Worm (Caenorhabditis elegans) whole organism, late embryonic: ENCODE measurements around the gene nhr-172.

Source experiments
- C08G9.2 ChIP-seq: sonication (generic microtip); optimal IDR thresholded peaks from 2 replicates; lab custom pipeline; 2016; ENCODE audit warnings: mild to moderate bottlenecking, missing genetic modification characterization, moderate library complexity, missing compliant biosample characterization
- C38D4.7 ChIP-seq: fragments of 200-800 bp; sonication (Bioruptor generic); optimal IDR thresholded peaks from 2 replicates; lab custom pipeline; 2018; ENCODE audit warnings: mild to moderate bottlenecking, missing genetic modification characterization, moderate library complexity, missing compliant biosample characterization
- F13H6.1 ChIP-seq: sonication (generic microtip); optimal IDR thresholded peaks from 2 replicates; lab custom pipeline; 2016; ENCODE audit warnings: missing genetic modification characterization, missing compliant biosample characterization
- K02D7.2 ChIP-seq: sonication (generic microtip); optimal IDR thresholded peaks from 2 replicates; lab custom pipeline; 2017; ENCODE audit warnings: mild to moderate bottlenecking, missing genetic modification characterization, missing compliant biosample characterization
- ahr-1 ChIP-seq: sonication (generic microtip); optimal IDR thresholded peaks from 2 replicates; lab custom pipeline; 2016; ENCODE audit warnings: missing genetic modification characterization, missing compliant biosample characterization
- ama-1 ChIP-seq: fragments of 150-350 bp; optimal IDR thresholded peaks from 2 replicates; lab custom pipeline; 2014
- ceh-18 ChIP-seq: sonication (generic microtip); optimal IDR thresholded peaks from 2 replicates; lab custom pipeline; 2016; ENCODE audit warnings: missing genetic modification characterization, missing compliant biosample characterization
- ceh-2 ChIP-seq: sonication (generic microtip); optimal IDR thresholded peaks from 2 replicates; lab custom pipeline; 2016; ENCODE audit warnings: missing genotype, missing genetic modification characterization, missing compliant biosample characterization
- ceh-30 ChIP-seq: fragments of 150-350 bp; optimal IDR thresholded peaks from 2 replicates; lab custom pipeline; 2014; ENCODE audit warnings: missing biosample characterization, missing genetic modification characterization
- ceh-31 ChIP-seq: sonication (generic microtip); optimal IDR thresholded peaks from 2 replicates; lab custom pipeline; 2016; ENCODE audit warnings: missing genetic modification characterization, missing compliant biosample characterization
- ceh-34 ChIP-seq: sonication (generic microtip); optimal IDR thresholded peaks from 2 replicates; lab custom pipeline; 2016; ENCODE audit warnings: mild to moderate bottlenecking, missing genetic modification characterization, missing compliant biosample characterization
- ceh-6 ChIP-seq: fragments of 200-800 bp; sonication (Bioruptor generic); optimal IDR thresholded peaks from 2 replicates; lab custom pipeline; 2018; ENCODE audit warnings: mild to moderate bottlenecking, missing genetic modification characterization, missing compliant biosample characterization
- ceh-9 ChIP-seq: sonication (generic microtip); optimal IDR thresholded peaks from 2 replicates; lab custom pipeline; 2016; ENCODE audit warnings: mild to moderate bottlenecking, missing genetic modification characterization, inconsistent platforms, missing compliant biosample characterization
- che-1 ChIP-seq: sonication (generic microtip); optimal IDR thresholded peaks from 2 replicates; lab custom pipeline; 2016; ENCODE audit warnings: mild to moderate bottlenecking, missing genetic modification characterization, missing compliant biosample characterization
- dmd-4 ChIP-seq: sonication (generic microtip); optimal IDR thresholded peaks from 2 replicates; lab custom pipeline; 2016; ENCODE audit warnings: borderline replicate concordance, missing genetic modification characterization, missing compliant biosample characterization
- ets-4 ChIP-seq: sonication (generic microtip); optimal IDR thresholded peaks from 2 replicates; lab custom pipeline; 2016; ENCODE audit warnings: missing genetic modification characterization, missing compliant biosample characterization
- fax-1 ChIP-seq: sonication (generic microtip); optimal IDR thresholded peaks from 2 replicates; lab custom pipeline; 2016; ENCODE audit warnings: missing genotype, missing genetic modification characterization, missing compliant biosample characterization
- fkh-10 ChIP-seq: fragments of 150-350 bp; optimal IDR thresholded peaks from 2 replicates; lab custom pipeline; 2014; ENCODE audit warnings: missing biosample characterization, missing genetic modification reagents, missing genetic modification characterization
- hlh-13 ChIP-seq: fragments of 200-800 bp; sonication (Bioruptor generic); optimal IDR thresholded peaks from 2 replicates; lab custom pipeline; 2018; ENCODE audit warnings: mild to moderate bottlenecking, missing genetic modification characterization, missing compliant biosample characterization
- hlh-6 ChIP-seq: sonication (generic microtip); optimal IDR thresholded peaks from 2 replicates; lab custom pipeline; 2016; ENCODE audit warnings: missing genotype, missing genetic modification characterization, missing compliant biosample characterization
- hlh-8 ChIP-seq: sonication (generic microtip); optimal IDR thresholded peaks from 2 replicates; lab custom pipeline; 2016; ENCODE audit warnings: missing genotype, missing genetic modification characterization, missing compliant biosample characterization
- madf-2 ChIP-seq: sonication (generic microtip); optimal IDR thresholded peaks from 2 replicates; lab custom pipeline; 2017; ENCODE audit warnings: missing genetic modification characterization, missing compliant biosample characterization
- nfya-1 ChIP-seq: sonication (generic microtip); optimal IDR thresholded peaks from 2 replicates; lab custom pipeline; 2017; ENCODE audit warnings: missing genetic modification characterization, mild to moderate bottlenecking, missing compliant biosample characterization, antibody characterized with exemption, moderate library complexity
- nhr-232 ChIP-seq: sonication (generic microtip); optimal IDR thresholded peaks from 2 replicates; lab custom pipeline; 2016; ENCODE audit warnings: missing genetic modification characterization, missing compliant biosample characterization
- pag-3 ChIP-seq: sonication (generic microtip); optimal IDR thresholded peaks from 2 replicates; lab custom pipeline; 2016; ENCODE audit warnings: missing compliant biosample characterization, missing genetic modification characterization, borderline replicate concordance
- pax-1 ChIP-seq: fragments of 150-350 bp; optimal IDR thresholded peaks from 2 replicates; lab custom pipeline; 2014; ENCODE audit warnings: missing biosample characterization, missing genetic modification characterization
- pha-4 ChIP-seq: fragments of 150-350 bp; optimal IDR thresholded peaks from 2 replicates; lab custom pipeline; 2018; ENCODE audit warnings: missing biosample characterization, missing genetic modification reagents, missing genetic modification characterization
- pros-1 ChIP-seq: fragments of 150-350 bp; optimal IDR thresholded peaks from 2 replicates; lab custom pipeline; 2014; ENCODE audit warnings: missing biosample characterization, missing genetic modification reagents, missing genetic modification characterization
- ref-2 ChIP-seq: sonication (generic microtip); optimal IDR thresholded peaks from 2 replicates; lab custom pipeline; 2016; ENCODE audit warnings: missing genetic modification characterization, missing compliant biosample characterization
- rnt-1 ChIP-seq: sonication (generic microtip); optimal IDR thresholded peaks from 2 replicates; lab custom pipeline; 2016; ENCODE audit warnings: missing genetic modification characterization, missing compliant biosample characterization
- sdc-2 ChIP-seq: sonication (generic microtip); optimal IDR thresholded peaks from 2 replicates; lab custom pipeline; 2016; ENCODE audit warnings: missing genotype, missing genetic modification characterization, missing compliant biosample characterization
- sox-2 ChIP-seq: fragments of 200-800 bp; sonication (Bioruptor generic); IDR thresholded peaks from 2 replicates; pipeline ENCODE4 v1.3.6; 2022; ENCODE audit warnings: missing genetic modification reagents, missing genetic modification characterization, missing compliant biosample characterization
- sox-4 ChIP-seq: sonication (generic microtip); optimal IDR thresholded peaks from 2 replicates; lab custom pipeline; 2017; ENCODE audit warnings: mild to moderate bottlenecking, missing genetic modification characterization, inconsistent platforms, missing compliant biosample characterization
- tbx-2 ChIP-seq: sonication (generic microtip); optimal IDR thresholded peaks from 2 replicates; lab custom pipeline; 2016; ENCODE audit warnings: missing genetic modification characterization, missing compliant biosample characterization
- tbx-7 ChIP-seq: sonication (generic microtip); optimal IDR thresholded peaks from 2 replicates; lab custom pipeline; 2016; ENCODE audit warnings: missing genotype, missing genetic modification characterization, missing compliant biosample characterization
- unc-42 ChIP-seq: sonication (generic microtip); optimal IDR thresholded peaks from 2 replicates; lab custom pipeline; 2016; ENCODE audit warnings: missing genotype, missing genetic modification characterization, missing compliant biosample characterization
- unc-55 ChIP-seq: sonication (generic microtip); optimal IDR thresholded peaks from 2 replicates; lab custom pipeline; 2017; ENCODE audit warnings: missing biosample characterization, missing genetic modification reagents, missing genetic modification characterization
- unc-86 ChIP-seq: sonication (generic microtip); optimal IDR thresholded peaks from 2 replicates; lab custom pipeline; 2016; ENCODE audit warnings: missing genetic modification characterization, missing compliant biosample characterization

nhr-172 gene

ce11 chrV:7478404-7478803 is 30.4 kb upstream of the nhr-172 start, which contains the start of gene str-190:
str-190 (minus strand) TSS chrV:7478504.
- TF ChIP-seq ets-4 (tag; lab: Kevin White, UChicago) = no peak
- TF ChIP-seq K02D7.2 (tag; lab: Kevin White, UChicago) = no peak
- no peak for TF ChIP-seq tbx-2 (tag; lab: Kevin White, UChicago)
- no peak for TF ChIP-seq fax-1 (tag; lab: Kevin White, UChicago)
- TF ChIP-seq ahr-1 (tag; lab: Kevin White, UChicago) = no peak
- TF ChIP-seq ceh-18 (tag; lab: Kevin White, UChicago) = no peak

ce11 chrV:7480949-7481348 is 27.8 kb upstream of the nhr-172 start, which contains the start of gene C18B10.6:
C18B10.6 (minus strand) TSS chrV:7481049.
- TF ChIP-seq unc-42 (no peak), nfya-1 (no peak), tbx-7 (tag; lab: Kevin White, UChicago) (no peak), hlh-6 (tag; lab: Kevin White, UChicago) (no peak), sox-4 (tag; lab: Kevin White, UChicago) (no peak), pros-1 (tag; lab: Kevin White, UChicago) (no peak), hlh-8 (tag; lab: Kevin White, UChicago) (no peak), ceh-31 (tag; lab: Kevin White, UChicago) (no peak)

DNA sequence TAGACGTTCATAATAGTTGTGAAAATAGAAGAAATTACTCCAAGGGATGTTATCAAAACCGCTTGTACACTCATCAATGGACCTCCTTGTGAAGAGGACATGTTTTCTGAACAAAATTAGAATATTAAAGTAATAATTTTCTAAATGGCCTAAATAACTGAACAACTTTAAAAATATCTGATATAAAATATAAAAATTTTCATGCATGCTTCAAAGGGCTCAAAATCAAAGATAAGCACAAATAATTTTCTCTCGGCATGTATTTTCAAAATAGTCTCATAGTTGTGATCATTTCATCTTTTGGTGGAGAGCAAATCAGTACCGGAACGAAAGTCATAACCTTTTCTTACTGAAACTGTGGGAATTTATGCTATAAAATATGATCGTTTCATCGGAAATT is 23.8 kb upstream of the nhr-172 start, which contains the start of gene srbc-8:
Gene srbc-8 (minus strand): TSS at position 101 of the 400 bp plus-strand sequence.
- no peak for TF ChIP-seq K02D7.2 (tag; lab: Kevin White, UChicago)
- TF ChIP-seq ref-2 (tag; lab: Kevin White, UChicago) = no peak
- TF ChIP-seq pag-3 (tag; lab: Kevin White, UChicago) = no peak
- TF ChIP-seq F13H6.1 (tag; lab: Kevin White, UChicago) = no peak
- TF ChIP-seq rnt-1 (tag; lab: Kevin White, UChicago) = no peak
- TF ChIP-seq ceh-30 = no peak
- TF ChIP-seq ceh-9 (tag; lab: Kevin White, UChicago) = no peak
- no peak for TF ChIP-seq sdc-2 (tag; lab: Kevin White, UChicago)
- TF ChIP-seq unc-86 (tag; lab: Kevin White, UChicago) = no peak
- no peak for TF ChIP-seq hlh-6 (tag; lab: Kevin White, UChicago)
- TF ChIP-seq fkh-10 (GFP tag; lab: Kevin White, UChicago) = no peak
- TF ChIP-seq ceh-34 (tag; lab: Kevin White, UChicago) = no peak
- no peak for TF ChIP-seq pax-1 (tag; lab: Kevin White, UChicago)
- no peak for TF ChIP-seq dmd-4 (tag; lab: Kevin White, UChicago)
- TF ChIP-seq pha-4 (tag; lab: Kevin White, UChicago) = no peak
- TF ChIP-seq fax-1 (tag; lab: Kevin White, UChicago) = no peak
- TF ChIP-seq unc-42 = no peak
- TF ChIP-seq ama-1 = no peak
- no peak for TF ChIP-seq madf-2 (tag; lab: Kevin White, UChicago)

ce11 chrV:7487518-7487917 is 21.3 kb upstream of the nhr-172 start, which contains the start of gene srbc-7:
srbc-7 (minus strand) TSS chrV:7487618.
- TF ChIP-seq ceh-34 (tag; lab: Kevin White, UChicago) (no peak), madf-2 (tag; lab: Kevin White, UChicago) (no peak), sox-2 (GFP tag; lab: Robert Waterston, UW) (no peak), dmd-4 (tag; lab: Kevin White, UChicago) (no peak), hlh-8 (tag; lab: Kevin White, UChicago) (no peak), pros-1 (tag; lab: Kevin White, UChicago) (no peak), ref-2 (tag; lab: Kevin White, UChicago) (no peak), ceh-6 (no peak), C08G9.2 (tag; lab: Kevin White, UChicago) (no peak)

- TF ChIP-seq rnt-1 (tag; lab: Kevin White, UChicago) (no peak), sdc-2 (tag; lab: Kevin White, UChicago) (no peak), che-1 (tag; lab: Kevin White, UChicago) (no peak), C38D4.7 (GFP tag; lab: Kevin White, UChicago) (no peak), hlh-6 (tag; lab: Kevin White, UChicago) (no peak), tbx-7 (tag; lab: Kevin White, UChicago) (no peak), fax-1 (tag; lab: Kevin White, UChicago) (no peak), sox-2 (GFP tag; lab: Robert Waterston, UW) (no peak), hlh-13 (no peak), unc-55 (GFP tag; lab: Kevin White, UChicago) (no peak), K02D7.2 (tag; lab: Kevin White, UChicago) (no peak), tbx-2 (tag; lab: Kevin White, UChicago) (no peak), nhr-232 (tag; lab: Kevin White, UChicago) (no peak), ceh-2 (tag; lab: Kevin White, UChicago) (no peak)
Measured at ce11 chrV:7490340-7490739, 18.5 kb upstream of the nhr-172 start, which contains the start of gene srbc-9. srbc-9 (minus strand) TSS chrV:7490440.
